Fruit fly (Drosophila melanogaster): ENCODE measurements around the gene MED26.
A peak's percentile ranks its signal among the peaks of the same experiment; 100 is the strongest.

MED26 gene

DNA sequence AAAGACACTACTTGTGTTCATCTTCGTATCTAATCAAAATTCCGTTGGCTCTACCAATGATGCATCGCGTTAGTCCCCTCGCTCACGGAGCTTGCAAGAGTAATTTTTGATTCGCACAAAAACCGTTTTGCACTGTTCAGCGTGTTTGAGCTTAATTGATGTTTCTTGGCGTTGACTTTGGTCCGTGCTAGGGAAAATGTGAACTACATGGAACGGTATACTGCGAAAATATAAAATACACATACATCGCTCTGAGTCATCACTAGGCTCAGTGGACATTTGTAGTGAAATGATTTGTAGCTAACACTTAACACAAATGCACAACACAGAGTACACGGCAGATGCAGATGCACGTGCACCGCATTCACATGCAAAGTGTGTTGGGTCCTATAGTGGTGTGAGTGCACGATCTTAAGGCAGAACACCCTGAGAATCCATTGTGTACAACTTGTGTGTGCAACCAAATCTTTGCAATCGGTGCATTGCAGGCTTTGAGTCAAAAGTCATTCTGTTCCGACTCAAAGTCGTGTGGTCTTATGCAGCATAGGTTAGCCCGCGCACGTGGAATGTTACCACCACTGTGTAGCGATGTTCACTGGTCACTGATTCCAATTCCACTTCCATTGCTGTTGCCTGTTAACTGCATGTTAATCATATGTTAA lies 45.1 kb upstream of the MED26 start, which contains the start of gene Sox102F (continued):
- TF ChIP-seq CG10431 (GFP tag; optimal IDR thresholded peaks at IDR 0.05) (no peak), ken (GFP tag; IDR thresholded peaks at IDR 0.05) (no peak), CG5180 (GFP tag; optimal IDR thresholded peaks at IDR 0.05) (peak; percentile 86), CG17912 (GFP tag; optimal IDR thresholded peaks at IDR 0.05) (no peak), CG12155 (GFP tag; optimal IDR thresholded peaks at IDR 0.05) (no peak), Nf-YC (tag; optimal IDR thresholded peaks at IDR 0.05) (no peak), ewg (GFP tag; optimal IDR thresholded peaks at IDR 0.05) (no peak), Gsc (GFP tag; IDR thresholded peaks at IDR 0.05) (no peak), klu (GFP tag; IDR thresholded peaks at IDR 0.05) (no peak), CG4424 (GFP tag; optimal IDR thresholded peaks at IDR 0.05) (no peak), tll (GFP tag; optimal IDR thresholded peaks at IDR 0.05) (peak in 1 of 2 experiments; percentile 95), chm (GFP tag; IDR thresholded peaks at IDR 0.05) (peak; percentile 67), NC2β (GFP tag; optimal IDR thresholded peaks at IDR 0.05) (peak; percentile 5), CG2889 (GFP tag; IDR thresholded peaks at IDR 0.05) (no peak), CG3726 (GFP tag; IDR thresholded peaks at IDR 0.05) (no peak), CG32532 (GFP tag; IDR thresholded peaks at IDR 0.05) (no peak), Fer2 (tag; optimal IDR thresholded peaks at IDR 0.05) (no peak), mam (GFP tag; optimal IDR thresholded peaks at IDR 0.05) (no peak), tup (GFP tag; optimal IDR thresholded peaks at IDR 0.05) (no peak), Lpt (GFP tag; optimal IDR thresholded peaks at IDR 0.05) (no peak), CG1529 (GFP tag; optimal IDR thresholded peaks at IDR 0.05) (no peak), Sox102F (GFP tag; optimal IDR thresholded peaks at IDR 0.05) (no peak), CG7372 (GFP tag; IDR thresholded peaks at IDR 0.05) (no peak), nom (GFP tag; optimal IDR thresholded peaks at IDR 0.05) (no peak), CG9817 (tag; optimal IDR thresholded peaks at IDR 0.05) (no peak), Usf (GFP tag; optimal IDR thresholded peaks at IDR 0.05) (no peak), CG17612 (GFP tag; IDR thresholded peaks at IDR 0.05) (no peak), dati (GFP tag; IDR thresholded peaks at IDR 0.05) (no peak), CG3995 (GFP tag; optimal IDR thresholded peaks at IDR 0.05) (peak; percentile 65), br (optimal IDR thresholded peaks at IDR 0.05) (no peak), Bteb2 (GFP tag; optimal IDR thresholded peaks at IDR 0.05) (no peak), BEAF-32 (GFP tag; optimal IDR thresholded peaks at IDR 0.05) (no peak), ind (GFP tag; optimal IDR thresholded peaks at IDR 0.05) (no peak), so (GFP tag; IDR thresholded peaks at IDR 0.05) (no peak), CG15696 (tag; optimal IDR thresholded peaks at IDR 0.05) (no peak), CG33557 (GFP tag; optimal IDR thresholded peaks at IDR 0.05) (peak; percentile 2), nerfin-1 (tag; optimal IDR thresholded peaks at IDR 0.05) (peak; percentile 49), kah (GFP tag; optimal IDR thresholded peaks at IDR 0.05) (no peak), Mad (GFP tag; optimal IDR thresholded peaks at IDR 0.05) (no peak), CG9932 (GFP tag; IDR thresholded peaks at IDR 0.05) (no peak), CG4328 (GFP tag; optimal IDR thresholded peaks at IDR 0.05) (no peak), Meics (GFP tag; optimal IDR thresholded peaks at IDR 0.05) (no peak), dm (GFP tag; optimal IDR thresholded peaks at IDR 0.05) (peak; percentile 82), CG2199 (GFP tag; IDR thresholded peaks at IDR 0.05) (peak; percentile 93), Sry-δ (GFP tag; optimal IDR thresholded peaks at IDR 0.05) (no peak), CG17186 (GFP tag; optimal IDR thresholded peaks at IDR 0.05) (no peak), ash1 (GFP tag; optimal IDR thresholded peaks at IDR 0.05) (no peak), al (GFP tag; IDR thresholded peaks at IDR 0.05) (no peak), CG11696 (GFP tag; IDR thresholded peaks at IDR 0.05) (no peak), CG31224 (GFP tag; IDR thresholded peaks at IDR 0.05) (no peak), CG3281 (GFP tag; optimal IDR thresholded peaks at IDR 0.05) (no peak)

Data from whole organism, embryonic.